Worm (Caenorhabditis elegans): Measurements from ENCODE around the gene F46H5.3.
A peak's percentile ranks its signal among the peaks of the same experiment; 100 is the strongest.

The F46H5.3 gene

ce11 chrX:7181627-7182026 is 56.8 kb downstream of the F46H5.3 start (continued):
- TF ChIP-seq ref-2 (tag; optimal IDR thresholded peaks at IDR 0.05) (no peak), C08G9.2 (tag; optimal IDR thresholded peaks at IDR 0.05) (no peak), madf-2 (tag; optimal IDR thresholded peaks at IDR 0.05) (no peak), unc-86 (tag; optimal IDR thresholded peaks at IDR 0.05) (no peak), ets-4 (tag; optimal IDR thresholded peaks at IDR 0.05) (peak; percentile 2), hlh-8 (tag; optimal IDR thresholded peaks at IDR 0.05) (no peak)

Data from whole organism, late embryonic.